Fruit fly (Drosophila melanogaster) whole organism, prepupa: ENCODE results near the gene ens.
A peak's percentile ranks its signal among the peaks of the same experiment; 100 is the strongest.

Experiments
- CG10631 ChIP-seq: fragments of 200-800 bp; sonication (Bioruptor generic); optimal IDR thresholded peaks from 2 replicates; lab custom pipeline; 2016; ENCODE audit warnings: missing biosample characterization, missing genetic modification characterization
- CG10669 ChIP-seq: fragments of 200-800 bp; sonication (Bioruptor generic); optimal IDR thresholded peaks from 3 replicates; lab custom pipeline; 2018; ENCODE audit warnings: missing biosample characterization, mild to moderate bottlenecking, missing genetic modification characterization, moderate library complexity
- CG11294 ChIP-seq: fragments of 200-800 bp; sonication (Bioruptor generic); IDR thresholded peaks from 2 replicates; pipeline ENCODE4 v1.3.6; 2022; ENCODE audit warnings: missing biosample characterization, missing genetic modification characterization
- CG11902 ChIP-seq: fragments of 200-800 bp; sonication (Bioruptor generic); optimal IDR thresholded peaks from 3 replicates; lab custom pipeline; 2016; ENCODE audit warnings: missing biosample characterization, missing genetic modification characterization
- CG15336 ChIP-seq: fragments of 200-800 bp; sonication (Bioruptor generic); IDR thresholded peaks from 2 replicates; pipeline ENCODE4 v1.3.6; 2022; ENCODE audit warnings: missing biosample characterization, missing genetic modification characterization
- CG1621 ChIP-seq: fragments of 200-800 bp; sonication (Bioruptor generic); optimal IDR thresholded peaks from 3 replicates; lab custom pipeline; 2018; ENCODE audit warnings: missing biosample characterization, mild to moderate bottlenecking, missing genetic modification characterization
- CG3032 ChIP-seq: fragments of 200-800 bp; optimal IDR thresholded peaks from 2 replicates; lab custom pipeline; 2019; ENCODE audit warnings: missing biosample characterization, mild to moderate bottlenecking, missing genetic modification characterization, moderate library complexity
- CG31627 ChIP-seq: fragments of 200-800 bp; sonication (Bioruptor generic); optimal IDR thresholded peaks from 3 replicates; lab custom pipeline; 2016; ENCODE audit warnings: missing biosample characterization, missing genetic modification characterization
- CG32006 ChIP-seq: fragments of 200-800 bp; sonication (Bioruptor generic); optimal IDR thresholded peaks from 3 replicates; lab custom pipeline; 2017; ENCODE audit warnings: missing biosample characterization, mild to moderate bottlenecking, missing genetic modification characterization
- CG34406 ChIP-seq: fragments of 200-800 bp; sonication (Bioruptor generic); optimal IDR thresholded peaks from 3 replicates; lab custom pipeline; 2016; ENCODE audit warnings: missing biosample characterization, missing genetic modification characterization
- CG3919 ChIP-seq: fragments of 200-800 bp; sonication (Bioruptor generic); optimal IDR thresholded peaks from 3 replicates; lab custom pipeline; 2016; ENCODE audit warnings: missing biosample characterization, missing genetic modification characterization
- CG4318 ChIP-seq: fragments of 200-800 bp; sonication (Bioruptor generic); optimal IDR thresholded peaks from 3 replicates; lab custom pipeline; 2017; ENCODE audit warnings: missing biosample characterization, mild to moderate bottlenecking, missing genetic modification characterization
- CG6792 ChIP-seq: fragments of 200-800 bp; sonication (Bioruptor generic); optimal IDR thresholded peaks from 3 replicates; lab custom pipeline; 2016; ENCODE audit warnings: missing biosample characterization, missing genetic modification characterization
- CG6808 ChIP-seq: fragments of 200-800 bp; sonication (Bioruptor generic); optimal IDR thresholded peaks from 3 replicates; lab custom pipeline; 2017; ENCODE audit warnings: missing biosample characterization, missing genetic modification characterization, mild to moderate bottlenecking, moderate library complexity, missing genetic modification reagents
- CG6854 ChIP-seq: fragments of 200-800 bp; sonication (Bioruptor generic); optimal IDR thresholded peaks from 2 replicates; lab custom pipeline; 2017; ENCODE audit warnings: missing biosample characterization, mild to moderate bottlenecking, missing genetic modification characterization
- CG7368 ChIP-seq: fragments of 200-800 bp; sonication (Bioruptor generic); optimal IDR thresholded peaks from 3 replicates; lab custom pipeline; 2016; ENCODE audit warnings: missing biosample characterization, missing genetic modification characterization
- CG8119 ChIP-seq: fragments of 200-800 bp; sonication (Bioruptor generic); IDR thresholded peaks from 3 replicates; pipeline ENCODE4 v1.3.6; 2022; ENCODE audit warnings: missing biosample characterization, missing genetic modification characterization
- CG8319 ChIP-seq: fragments of 200-800 bp; sonication (Bioruptor generic); optimal IDR thresholded peaks from 3 replicates; lab custom pipeline; 2016; ENCODE audit warnings: missing biosample characterization, missing genetic modification characterization
- Eip75B ChIP-seq: fragments of 200-800 bp; sonication (Bioruptor generic); optimal IDR thresholded peaks from 3 replicates; lab custom pipeline; 2016; ENCODE audit warnings: missing biosample characterization, missing genetic modification characterization
- Eip78C ChIP-seq: fragments of 200-800 bp; sonication (Bioruptor generic); peaks from one replicate; lab custom pipeline; 2016; ENCODE audit warnings: missing biosample characterization, missing genetic modification characterization
- Eip93F ChIP-seq: fragments of 200-800 bp; sonication (Bioruptor generic); optimal IDR thresholded peaks from 2 replicates; lab custom pipeline; 2016; ENCODE audit warnings: missing biosample characterization, mild to moderate bottlenecking, missing genetic modification characterization
- Ets21C ChIP-seq: fragments of 200-800 bp; sonication (Bioruptor generic); optimal IDR thresholded peaks from 3 replicates; lab custom pipeline; 2016; ENCODE audit warnings: missing biosample characterization, missing genetic modification characterization
- Ets96B ChIP-seq: fragments of 200-800 bp; optimal IDR thresholded peaks from 2 replicates; lab custom pipeline; 2019; ENCODE audit warnings: missing biosample characterization, mild to moderate bottlenecking, missing genetic modification characterization, moderate library complexity
- Hr39 ChIP-seq: fragments of 200-800 bp; sonication (Bioruptor generic); optimal IDR thresholded peaks from 2 replicates; lab custom pipeline; 2016; ENCODE audit warnings: missing biosample characterization, missing genetic modification characterization
- Hr4 ChIP-seq: fragments of 200-800 bp; sonication (Bioruptor generic); optimal IDR thresholded peaks from 3 replicates; lab custom pipeline; 2016; ENCODE audit warnings: missing biosample characterization, missing genetic modification characterization
- Met ChIP-seq: fragments of 200-800 bp; sonication (Bioruptor generic); optimal IDR thresholded peaks from 3 replicates; lab custom pipeline; 2016; ENCODE audit warnings: missing biosample characterization, missing genetic modification characterization
- OdsH ChIP-seq: fragments of 200-800 bp; sonication (Bioruptor generic); optimal IDR thresholded peaks from 3 replicates; lab custom pipeline; 2016; ENCODE audit warnings: missing biosample characterization, missing genetic modification characterization
- Smox ChIP-seq: fragments of 200-800 bp; sonication (Bioruptor generic); optimal IDR thresholded peaks from 3 replicates; lab custom pipeline; 2016; ENCODE audit warnings: missing biosample characterization, missing genetic modification characterization
- Sox102F ChIP-seq: fragments of 200-800 bp; sonication (Bioruptor generic); optimal IDR thresholded peaks from 2 replicates; lab custom pipeline; 2016; ENCODE audit warnings: missing biosample characterization, mild to moderate bottlenecking, missing genetic modification characterization
- Sox14 ChIP-seq: fragments of 200-800 bp; sonication (Bioruptor generic); optimal IDR thresholded peaks from 3 replicates; lab custom pipeline; 2016; ENCODE audit warnings: missing biosample characterization, missing genetic modification characterization
- achi ChIP-seq: fragments of 200-800 bp; sonication (Bioruptor generic); optimal IDR thresholded peaks from 3 replicates; lab custom pipeline; 2016; ENCODE audit warnings: missing biosample characterization, missing genetic modification characterization
- acj6 ChIP-seq: fragments of 200-800 bp; sonication (Bioruptor generic); optimal IDR thresholded peaks from 3 replicates; lab custom pipeline; 2016; ENCODE audit warnings: missing biosample characterization, missing genetic modification characterization
- cyc ChIP-seq: fragments of 200-800 bp; sonication (Bioruptor generic); optimal IDR thresholded peaks from 3 replicates; lab custom pipeline; 2016; ENCODE audit warnings: missing biosample characterization, missing genetic modification characterization
- eg ChIP-seq: fragments of 200-800 bp; sonication (Bioruptor generic); IDR thresholded peaks from 3 replicates; pipeline ENCODE4 v1.3.6; 2022; ENCODE audit warnings: missing biosample characterization, missing genetic modification characterization
- esn ChIP-seq: fragments of 200-800 bp; sonication (Bioruptor generic); optimal IDR thresholded peaks from 2 replicates; lab custom pipeline; 2016; ENCODE audit warnings: missing biosample characterization, mild to moderate bottlenecking, missing genetic modification characterization, moderate library complexity
- fd59A ChIP-seq: fragments of 200-800 bp; sonication (Bioruptor generic); optimal IDR thresholded peaks from 2 replicates; lab custom pipeline; 2017; ENCODE audit warnings: missing biosample characterization, mild to moderate bottlenecking, missing genetic modification characterization, missing genetic modification reagents
- fd85E ChIP-seq: fragments of 200-800 bp; sonication (Bioruptor generic); optimal IDR thresholded peaks from 3 replicates; lab custom pipeline; 2016; ENCODE audit warnings: missing biosample characterization, missing genetic modification characterization
- fkh ChIP-seq: fragments of 200-800 bp; sonication (Bioruptor generic); optimal IDR thresholded peaks from 3 replicates; lab custom pipeline; 2017; ENCODE audit warnings: missing biosample characterization, mild to moderate bottlenecking, missing genetic modification characterization, moderate library complexity
- lz ChIP-seq: fragments of 200-800 bp; sonication (Bioruptor generic); optimal IDR thresholded peaks from 3 replicates; lab custom pipeline; 2016; ENCODE audit warnings: missing biosample characterization, missing genetic modification characterization
- net ChIP-seq: fragments of 200-800 bp; sonication (Bioruptor generic); optimal IDR thresholded peaks from 3 replicates; lab custom pipeline; 2016; ENCODE audit warnings: missing biosample characterization, missing genetic modification characterization
- pdm3 ChIP-seq: fragments of 200-800 bp; sonication (Bioruptor generic); optimal IDR thresholded peaks from 3 replicates; lab custom pipeline; 2016; ENCODE audit warnings: missing biosample characterization, missing genetic modification characterization
- salr ChIP-seq, 2 experiments: fragments of 200-800 bp; sonication (Bioruptor generic); optimal IDR thresholded peaks; 3 replicates each; lab custom pipeline; 2016 to 2018; ENCODE audit warnings: missing biosample characterization in 2 of 2, missing genetic modification characterization in 2 of 2, mild to moderate bottlenecking in 1 of 2
- ss ChIP-seq, 2 experiments: fragments of 200-800 bp; sonication (Bioruptor generic); optimal IDR thresholded peaks; 2 replicates in 1 of 2; 3 replicates in 1 of 2; lab custom pipeline; 2017 to 2018; ENCODE audit warnings: mild to moderate bottlenecking in 2 of 2, missing biosample characterization in 2 of 2, missing genetic modification characterization in 2 of 2, moderate library complexity in 1 of 2
- svp ChIP-seq: fragments of 200-800 bp; sonication (Bioruptor generic); peaks from one replicate; lab custom pipeline; 2016; ENCODE audit warnings: missing biosample characterization, missing genetic modification characterization
- topi ChIP-seq: fragments of 200-800 bp; sonication (Bioruptor generic); optimal IDR thresholded peaks from 3 replicates; lab custom pipeline; 2016; ENCODE audit warnings: missing biosample characterization, missing genetic modification characterization
- vri ChIP-seq: fragments of 200-800 bp; sonication (Bioruptor generic); optimal IDR thresholded peaks from 3 replicates; lab custom pipeline; 2016; ENCODE audit warnings: missing biosample characterization, mild to moderate bottlenecking, missing genetic modification characterization

Gene ens

dm6 chr3L:4120358-4121349 lies 13.7 kb downstream of the ens start (continued):
- no peak for TF ChIP-seq cyc (GFP tag; lab: Kevin White, UChicago)
- TF ChIP-seq Sox102F (GFP tag; lab: Kevin White, UChicago), result peak; percentile 12
- no peak for TF ChIP-seq Ets96B (tag; lab: Kevin White, UChicago)
- TF ChIP-seq fkh (GFP tag; lab: Kevin White, UChicago), result peak; percentile 29
- peak; percentile 89 for TF ChIP-seq vri (GFP tag; lab: Kevin White, UChicago)
- no peak for TF ChIP-seq topi (GFP tag; lab: Kevin White, UChicago)
- no peak for TF ChIP-seq fd59A (GFP tag; lab: Kevin White, UChicago)
- TF ChIP-seq ss (GFP tag; optimal IDR thresholded peaks at IDR 0.05; lab: Kevin White, UChicago), result no peak
- no peak for TF ChIP-seq CG7368 (GFP tag; lab: Kevin White, UChicago)
- no peak for TF ChIP-seq CG10669
- peak; percentile 12 for TF ChIP-seq CG31627 (GFP tag; lab: Kevin White, UChicago)
- TF ChIP-seq acj6 (GFP tag; lab: Kevin White, UChicago), result no peak
- TF ChIP-seq Eip75B, result no peak
- no peak for TF ChIP-seq salr (GFP tag; optimal IDR thresholded peaks at IDR 0.05; lab: Kevin White, UChicago)
- TF ChIP-seq CG6808 (GFP tag; lab: Kevin White, UChicago), result no peak
- no peak for TF ChIP-seq esn
- no peak for TF ChIP-seq CG6792 (GFP tag; lab: Kevin White, UChicago)
- peak; percentile 27 for TF ChIP-seq Sox14 (GFP tag; lab: Kevin White, UChicago)
- TF ChIP-seq net, result peak; percentile 9
- TF ChIP-seq CG32006 (GFP tag; lab: Kevin White, UChicago), result peak; percentile 50
- no peak for TF ChIP-seq achi
- no peak for TF ChIP-seq CG11902 (GFP tag; lab: Kevin White, UChicago)
- no peak for TF ChIP-seq CG1621 (tag; lab: Kevin White, UChicago)
- TF ChIP-seq CG15336 (GFP tag; lab: Robert Waterston, UW), result no peak
- TF ChIP-seq Smox, result no peak
- TF ChIP-seq CG6854, result no peak
- peak; percentile 3 for TF ChIP-seq OdsH (GFP tag; lab: Kevin White, UChicago)
- peak; percentile 5 for TF ChIP-seq Hr39
- TF ChIP-seq lz, result peak; percentile 21
- TF ChIP-seq CG3032, result no peak
- TF ChIP-seq Hr4 (GFP tag; lab: Kevin White, UChicago), result peak; percentile 29
- TF ChIP-seq pdm3 (GFP tag; lab: Kevin White, UChicago), result peak; percentile 9
- no peak for TF ChIP-seq CG4318 (GFP tag; lab: Kevin White, UChicago)
- TF ChIP-seq Eip93F (GFP tag; lab: Kevin White, UChicago), result no peak

dm6 chr3L:4119636-4120357 lies 14.6 kb downstream of the ens start:
- TF ChIP-seq CG7368 (GFP tag; lab: Kevin White, UChicago), result no peak
- no peak for TF ChIP-seq cyc (GFP tag; lab: Kevin White, UChicago)
- peak; percentile 16 for TF ChIP-seq achi
- peak; percentile 4 for TF ChIP-seq topi (GFP tag; lab: Kevin White, UChicago)
- TF ChIP-seq CG1621 (tag; lab: Kevin White, UChicago), result no peak
- TF ChIP-seq Sox14 (GFP tag; lab: Kevin White, UChicago), result no peak
- no peak for TF ChIP-seq Ets21C (GFP tag; lab: Kevin White, UChicago)
- no peak for TF ChIP-seq CG4318 (GFP tag; lab: Kevin White, UChicago)
- no peak for TF ChIP-seq Met (GFP tag; lab: Kevin White, UChicago)
- no peak for TF ChIP-seq lz
- peak; percentile 1 for TF ChIP-seq CG8319
- peak; percentile 53 for TF ChIP-seq svp (GFP tag; lab: Kevin White, UChicago)
- TF ChIP-seq Eip75B, result no peak
- no peak for TF ChIP-seq acj6 (GFP tag; lab: Kevin White, UChicago)
- TF ChIP-seq Smox, result no peak
- TF ChIP-seq CG10631, result no peak
- TF ChIP-seq fd85E (GFP tag; lab: Kevin White, UChicago), result no peak
- peak; percentile 70 for TF ChIP-seq Eip78C (GFP tag; lab: Kevin White, UChicago)
- no peak for TF ChIP-seq Ets96B (tag; lab: Kevin White, UChicago)
- TF ChIP-seq CG8119 (GFP tag; lab: Robert Waterston, UW), result no peak
- no peak for TF ChIP-seq ss (GFP tag; optimal IDR thresholded peaks at IDR 0.05; lab: Kevin White, UChicago)
- TF ChIP-seq OdsH (GFP tag; lab: Kevin White, UChicago), result no peak
- no peak for TF ChIP-seq CG11294
- TF ChIP-seq CG3919, result no peak
- TF ChIP-seq CG6808 (GFP tag; lab: Kevin White, UChicago), result no peak
- no peak for TF ChIP-seq eg (GFP tag; lab: Robert Waterston, UW)
- TF ChIP-seq fkh (GFP tag; lab: Kevin White, UChicago), result peak; percentile 57
- no peak for TF ChIP-seq CG34406 (GFP tag; lab: Kevin White, UChicago)
- no peak for TF ChIP-seq CG6854
